Fruit fly (Drosophila melanogaster): ENCODE measurements around the gene CG32206.

CG32206 gene

DNA sequence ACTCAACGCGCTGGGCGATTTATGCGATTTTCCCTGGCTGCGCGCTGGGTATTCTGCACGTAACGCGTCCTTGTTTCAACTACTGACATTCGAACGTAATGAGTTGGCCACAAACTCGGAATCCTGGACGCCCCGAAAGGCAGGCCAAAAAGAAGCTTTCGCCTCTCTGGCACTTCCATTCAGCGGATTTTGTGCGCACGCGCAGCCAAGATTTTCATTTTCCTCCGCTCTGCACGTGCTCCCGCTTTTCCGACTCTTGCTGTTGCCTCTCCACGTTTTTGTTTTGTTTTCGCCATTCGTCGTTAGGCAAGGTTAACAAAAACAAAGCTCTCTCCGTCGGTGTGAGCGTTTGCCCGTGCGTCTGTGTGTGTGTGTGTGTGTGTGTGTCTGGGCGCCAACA is at the start of gene CG32206:
Gene CG32206 (minus strand): TSS at position 101 of the 400 bp plus-strand sequence.
- no peak for TF ChIP-seq noc (tag; optimal IDR thresholded peaks at IDR 0.05)

- TF ChIP-seq noc (tag; optimal IDR thresholded peaks at IDR 0.05) = no peak
Observed at dm6 chr3L:19446394-19447349, 34.0 kb upstream of the CG32206 start, which contains the start of the genes CG33062 and Chd3. Gene CG33062 (minus strand): TSS chr3L:19446444. Gene Chd3 (plus strand): TSS chr3L:19447173.

- no peak for TF ChIP-seq noc (tag; optimal IDR thresholded peaks at IDR 0.05)
Observed at dm6 chr3L:19444092-19444491, 31.4 kb upstream of the CG32206 start.

dm6 chr3L:19442239-19442638 is 29.5 kb upstream of the CG32206 start:
- TF ChIP-seq noc (tag; optimal IDR thresholded peaks at IDR 0.05) = no peak

DNA sequence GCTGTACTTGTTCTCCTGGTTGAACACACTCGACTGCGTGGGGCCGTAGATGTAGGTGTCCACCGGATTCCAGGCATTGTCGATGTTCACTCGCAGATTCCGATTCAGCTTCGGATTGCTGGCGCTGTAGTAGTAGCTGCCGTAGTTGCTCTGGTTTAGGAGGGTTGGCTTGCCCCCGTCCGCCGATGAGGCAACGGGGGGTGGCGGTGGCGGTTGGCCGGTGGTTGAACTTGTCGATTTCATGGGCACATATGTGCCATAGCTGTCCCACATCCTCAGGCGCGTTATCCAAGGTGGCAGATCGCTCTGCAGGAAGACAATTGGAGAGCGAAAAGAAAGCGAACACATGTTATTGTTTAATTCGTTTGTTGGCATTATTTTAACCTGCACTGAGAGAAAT is 62.1 kb downstream of the CG32206 start:
- TF ChIP-seq noc (tag; optimal IDR thresholded peaks at IDR 0.05) = no peak

dm6 chr3L:19349530-19350161 is 63.1 kb downstream of the CG32206 start:
- no peak for TF ChIP-seq noc (tag; optimal IDR thresholded peaks at IDR 0.05)

DNA sequence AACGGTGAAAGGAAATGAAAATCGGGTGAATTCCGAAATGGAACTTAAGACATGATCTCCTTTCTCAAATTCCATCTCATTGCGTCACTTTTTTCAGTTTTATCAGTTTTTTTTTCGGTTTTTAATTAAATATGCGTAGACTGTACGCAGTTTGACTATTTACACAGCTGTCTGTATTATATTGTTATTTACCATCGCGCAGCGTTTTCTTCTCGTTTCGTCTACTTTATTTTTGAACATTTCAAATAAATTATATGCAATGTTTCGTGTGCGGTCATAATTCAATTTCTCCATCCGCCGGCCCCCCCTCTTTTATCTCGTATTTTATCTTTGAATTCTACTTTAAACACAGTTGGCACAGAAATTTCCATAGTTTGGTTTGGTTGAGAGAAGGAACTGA is 72.2 kb downstream of the CG32206 start:
- no peak for TF ChIP-seq noc (tag; optimal IDR thresholded peaks at IDR 0.05)

dm6 chr3L:19338234-19338633 is 74.5 kb downstream of the CG32206 start:
- peak; percentile 61 for TF ChIP-seq noc (tag; optimal IDR thresholded peaks at IDR 0.05)

- peak; percentile 43 for TF ChIP-seq noc (tag; optimal IDR thresholded peaks at IDR 0.05)
Observed at dm6 chr3L:19337398-19338086, 75.2 kb downstream of the CG32206 start, which contains the start of gene pip. Gene pip (minus strand): TSS chr3L:19337609.

dm6 chr3L:19336678-19337077 is 76.0 kb downstream of the CG32206 start:
- no peak for TF ChIP-seq noc (tag; optimal IDR thresholded peaks at IDR 0.05)

dm6 chr3L:19331763-19332162 is 80.9 kb downstream of the CG32206 start:
- TF ChIP-seq noc (tag; optimal IDR thresholded peaks at IDR 0.05) = no peak

DNA sequence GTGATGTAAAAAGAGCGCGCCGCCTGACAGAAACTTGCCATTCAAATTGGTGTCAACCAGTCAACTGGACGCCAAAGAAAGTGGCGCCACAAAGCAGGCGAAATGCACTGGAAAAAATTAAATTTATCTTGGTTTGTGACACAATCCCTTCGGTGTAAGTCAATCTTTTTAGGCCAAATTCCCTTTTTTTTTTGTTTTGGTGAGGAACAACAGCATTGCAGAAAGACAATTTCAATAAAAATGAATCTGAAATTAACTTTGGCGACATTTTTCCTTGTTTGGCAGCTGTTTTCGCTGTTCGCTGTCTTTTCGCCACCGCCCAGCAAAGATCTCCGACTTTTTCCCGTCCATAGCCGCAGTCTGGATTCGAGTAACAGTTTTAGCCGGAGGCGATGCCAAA is 83.2 kb downstream of the CG32206 start:
- no peak for TF ChIP-seq noc (tag; optimal IDR thresholded peaks at IDR 0.05)

- TF ChIP-seq noc (tag; optimal IDR thresholded peaks at IDR 0.05) = no peak
Observed at dm6 chr3L:19328076-19328475, 84.6 kb downstream of the CG32206 start.

DNA sequence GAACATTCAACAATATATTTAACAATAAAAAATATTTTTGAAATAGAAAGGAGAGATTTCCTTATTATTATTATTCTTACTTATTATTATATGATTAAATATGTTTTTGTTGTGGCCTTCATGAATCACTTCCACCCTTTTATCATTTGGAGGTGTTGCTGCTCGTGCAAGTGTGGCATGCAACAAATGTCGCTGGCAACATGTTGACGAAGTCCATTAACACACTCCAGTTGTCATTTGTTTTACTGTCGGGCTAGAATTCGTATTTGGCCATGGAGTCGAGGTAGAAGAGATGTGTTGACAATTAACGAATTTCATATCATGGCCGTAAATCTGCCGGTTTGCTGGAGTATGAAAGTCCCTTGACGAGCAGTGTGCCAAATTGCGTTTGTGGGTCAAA is 85.5 kb downstream of the CG32206 start:
- no peak for TF ChIP-seq noc (tag; optimal IDR thresholded peaks at IDR 0.05)

- no peak for TF ChIP-seq noc (tag; optimal IDR thresholded peaks at IDR 0.05)
Observed at dm6 chr3L:19326029-19326428, 86.7 kb downstream of the CG32206 start.

DNA sequence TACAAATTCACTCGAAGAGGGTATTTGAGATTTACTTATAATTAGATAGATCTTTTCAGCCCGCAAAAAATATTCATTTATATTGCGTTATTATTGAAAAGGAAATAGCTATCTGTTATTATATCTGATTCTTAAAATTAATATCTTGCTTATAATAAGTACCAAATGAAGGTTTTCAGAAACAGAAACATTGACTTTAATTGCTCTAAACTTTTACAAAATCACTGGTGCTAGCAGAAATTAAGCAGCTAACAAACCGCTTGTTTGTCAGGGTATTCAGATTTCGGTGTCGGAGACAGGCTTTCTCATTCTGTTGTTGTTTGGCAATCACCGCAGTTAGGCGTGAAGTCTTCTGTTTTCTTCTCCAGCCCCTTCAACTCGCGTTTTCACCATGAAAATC is 96.1 kb downstream of the CG32206 start:
- TF ChIP-seq noc (tag; optimal IDR thresholded peaks at IDR 0.05) = no peak

Data from whole organism, larva.